Fruit fly (Drosophila melanogaster) whole organism, embryonic: Measurements from ENCODE around the gene CG15814.

Experiments
- CG1024 ChIP-seq: fragments of 200-800 bp; sonication (Bioruptor generic); IDR thresholded peaks from 2 replicates; pipeline ENCODE4 v1.3.6; 2022; ENCODE audit warnings: missing biosample characterization, missing genetic modification characterization
- CG12104 ChIP-seq: fragments of 200-800 bp; sonication (Bioruptor generic); optimal IDR thresholded peaks from 3 replicates; lab custom pipeline; 2016; ENCODE audit warnings: missing biosample characterization, missing genetic modification characterization
- CG12155 ChIP-seq: fragments of 200-800 bp; sonication (Bioruptor generic); optimal IDR thresholded peaks from 3 replicates; lab custom pipeline; 2016; ENCODE audit warnings: missing biosample characterization, missing genetic modification characterization
- CG13296 ChIP-seq: fragments of 200-800 bp; sonication (Bioruptor generic); optimal IDR thresholded peaks from 3 replicates; lab custom pipeline; 2018; ENCODE audit warnings: missing biosample characterization, mild to moderate bottlenecking, missing genetic modification characterization
- CG14667 ChIP-seq: fragments of 200-800 bp; sonication (Bioruptor generic); IDR thresholded peaks from 2 replicates; pipeline ENCODE4 v1.3.6; 2022; ENCODE audit warnings: missing biosample characterization, missing genetic modification characterization
- CG14710 ChIP-seq: fragments of 200-800 bp; sonication (Bioruptor generic); optimal IDR thresholded peaks from 3 replicates; lab custom pipeline; 2019; ENCODE audit warnings: missing biosample characterization, mild to moderate bottlenecking, missing genetic modification characterization, moderate library complexity
- CG14860 ChIP-seq: fragments of 200-800 bp; sonication (Bioruptor generic); IDR thresholded peaks from 3 replicates; pipeline ENCODE4 v1.3.6; 2022; ENCODE audit warnings: missing biosample characterization, missing genetic modification characterization; ENCODE audit not compliant: partially characterized antibody
- CG16779 ChIP-seq: fragments of 200-800 bp; sonication (Bioruptor generic); IDR thresholded peaks from 2 replicates; pipeline ENCODE4 v1.3.6; 2022; ENCODE audit warnings: missing biosample characterization, missing genetic modification characterization
- CG17186 ChIP-seq: fragments of 200-800 bp; sonication (Bioruptor generic); optimal IDR thresholded peaks from 3 replicates; lab custom pipeline; 2017; ENCODE audit warnings: missing biosample characterization, missing genetic modification reagents, missing genetic modification characterization
- CG18476 ChIP-seq: fragments of 200-800 bp; sonication (Bioruptor generic); optimal IDR thresholded peaks from 2 replicates; lab custom pipeline; 2016; ENCODE audit warnings: missing biosample characterization, mild to moderate bottlenecking, missing genetic modification characterization
- CG34376 ChIP-seq: fragments of 200-800 bp; sonication (Bioruptor generic); optimal IDR thresholded peaks from 2 replicates; lab custom pipeline; 2018; ENCODE audit warnings: missing biosample characterization, mild to moderate bottlenecking, missing genetic modification characterization
- CG6254 ChIP-seq: fragments of 200-800 bp; sonication (Bioruptor generic); optimal IDR thresholded peaks from 3 replicates; lab custom pipeline; 2017; ENCODE audit warnings: mild to moderate bottlenecking, missing biosample characterization, missing genetic modification reagents, missing genetic modification characterization
- CG7271 ChIP-seq: fragments of 200-800 bp; sonication (Bioruptor generic); optimal IDR thresholded peaks from 2 replicates; lab custom pipeline; 2018; ENCODE audit warnings: missing biosample characterization, mild to moderate bottlenecking, missing genetic modification characterization, moderate library complexity
- CG7357 ChIP-seq: fragments of 200-800 bp; sonication (Bioruptor generic); IDR thresholded peaks from 3 replicates; pipeline ENCODE4 v1.3.6; 2022; ENCODE audit warnings: missing biosample characterization, missing genetic modification characterization
- CG7963 ChIP-seq: fragments of 200-800 bp; sonication (Bioruptor generic); IDR thresholded peaks from 3 replicates; pipeline ENCODE4 v1.3.6; 2022; ENCODE audit warnings: missing biosample characterization, missing genetic modification characterization; ENCODE audit not compliant: partially characterized antibody
- CG9797 ChIP-seq: fragments of 200-800 bp; sonication (Bioruptor generic); optimal IDR thresholded peaks from 3 replicates; lab custom pipeline; 2018; ENCODE audit warnings: missing biosample characterization, mild to moderate bottlenecking, missing genetic modification characterization
- Dll ChIP-seq: fragments of 200-800 bp; sonication (Bioruptor generic); IDR thresholded peaks from 4 replicates; pipeline ENCODE4 v1.3.6; 2022; ENCODE audit warnings: missing biosample characterization, missing genetic modification characterization; ENCODE audit not compliant: partially characterized antibody
- Ets97D ChIP-seq: fragments of 200-800 bp; sonication (Bioruptor generic); optimal IDR thresholded peaks from 3 replicates; lab custom pipeline; 2016; ENCODE audit warnings: missing biosample characterization, missing genetic modification characterization
- HLH4C ChIP-seq: fragments of 200-800 bp; sonication (Bioruptor generic); IDR thresholded peaks from 3 replicates; pipeline ENCODE4 v1.3.6; 2022; ENCODE audit warnings: missing biosample characterization, missing genetic modification characterization; ENCODE audit not compliant: partially characterized antibody
- HLH54F ChIP-seq: fragments of 200-800 bp; sonication (Bioruptor generic); optimal IDR thresholded peaks from 3 replicates; lab custom pipeline; 2016; ENCODE audit warnings: missing biosample characterization, missing genetic modification characterization
- Hmx ChIP-seq: fragments of 200-800 bp; sonication (Bioruptor generic); optimal IDR thresholded peaks from 2 replicates; lab custom pipeline; 2016; ENCODE audit warnings: missing biosample characterization, missing genetic modification characterization
- Max ChIP-seq: fragments of 200-800 bp; sonication (Bioruptor generic); optimal IDR thresholded peaks from 2 replicates; lab custom pipeline; 2016; ENCODE audit warnings: missing biosample characterization, mild to moderate bottlenecking, missing genetic modification characterization
- Mes4 ChIP-seq: fragments of 200-800 bp; sonication (Bioruptor generic); optimal IDR thresholded peaks from 2 replicates; lab custom pipeline; 2016; ENCODE audit warnings: missing biosample characterization, missing genetic modification characterization
- Stat92E ChIP-seq, 3 experiments: fragments of >200 bp in 2 of 3; fragments of 200-800 bp in 1 of 3; sonication (Bioruptor generic) in 1 of 3; optimal IDR thresholded peaks; 2 replicates each; lab custom pipeline; 2017 to 2019; ENCODE audit warnings: missing biosample characterization in 3 of 3, missing genetic modification characterization in 3 of 3, mild to moderate bottlenecking in 1 of 3, moderate library complexity in 1 of 3
- Taf1 ChIP-seq: fragments of 200-800 bp; sonication (Bioruptor generic); IDR thresholded peaks from 2 replicates; pipeline ENCODE4 v1.3.6; 2022; ENCODE audit warnings: missing biosample characterization, missing genetic modification characterization
- Trl ChIP-seq, 3 experiments: fragments of >200 bp in 2 of 3; fragments of 200-800 bp in 1 of 3; sonication (Bioruptor generic) in 1 of 3; optimal IDR thresholded peaks; 2 replicates in 1 of 3; 3 replicates in 2 of 3; lab custom pipeline; 2016 to 2017; ENCODE audit warnings: missing biosample characterization in 1 of 3, missing genetic modification characterization in 1 of 3
- Xrp1 ChIP-seq: fragments of 200-800 bp; sonication (Bioruptor generic); IDR thresholded peaks from 2 replicates; pipeline ENCODE4 v1.3.6; 2022; ENCODE audit warnings: missing biosample characterization, missing genetic modification characterization
- ap ChIP-seq: fragments of 200-800 bp; sonication (Bioruptor generic); IDR thresholded peaks from 2 replicates; pipeline ENCODE4 v1.3.6; 2022; ENCODE audit warnings: missing biosample characterization, missing genetic modification characterization
- chinmo ChIP-seq: fragments of 200-800 bp; sonication (Bioruptor generic); IDR thresholded peaks from 4 replicates; pipeline ENCODE4 v1.3.6; 2022; ENCODE audit warnings: missing biosample characterization, missing genetic modification characterization; ENCODE audit not compliant: partially characterized antibody
- ci ChIP-seq: fragments of 200-800 bp; sonication (Bioruptor generic); IDR thresholded peaks from 3 replicates; pipeline ENCODE4 v1.3.6; 2022; ENCODE audit warnings: missing biosample characterization, missing genetic modification characterization
- danr ChIP-seq: fragments of 200-800 bp; sonication (Bioruptor generic); IDR thresholded peaks from 2 replicates; pipeline ENCODE4 v1.3.6; 2022; ENCODE audit warnings: missing biosample characterization, missing genetic modification characterization
- dmrt11E ChIP-seq: fragments of 200-800 bp; sonication (Bioruptor generic); optimal IDR thresholded peaks from 3 replicates; lab custom pipeline; 2018; ENCODE audit warnings: missing biosample characterization, mild to moderate bottlenecking, missing genetic modification characterization, moderate library complexity
- ewg ChIP-seq: fragments of 200-800 bp; sonication (Bioruptor generic); optimal IDR thresholded peaks from 3 replicates; lab custom pipeline; 2017; ENCODE audit warnings: mild to moderate bottlenecking, missing biosample characterization, missing genetic modification reagents, missing genetic modification characterization
- eyg ChIP-seq: fragments of 200-800 bp; sonication (Bioruptor generic); optimal IDR thresholded peaks from 3 replicates; lab custom pipeline; 2016; ENCODE audit warnings: missing biosample characterization, missing genetic modification characterization
- insv ChIP-seq, 2 experiments: fragments of 200-800 bp; sonication (Bioruptor generic); optimal IDR thresholded peaks; 3 replicates each; lab custom pipeline; 2016 to 2018; ENCODE audit warnings: missing biosample characterization in 2 of 2, missing genetic modification characterization in 2 of 2
- inv ChIP-seq: fragments of 200-800 bp; sonication (Bioruptor generic); IDR thresholded peaks from 2 replicates; pipeline ENCODE4 v1.3.6; 2022; ENCODE audit warnings: missing biosample characterization, missing genetic modification characterization; ENCODE audit not compliant: partially characterized antibody
- ken ChIP-seq: fragments of 200-800 bp; sonication (Bioruptor generic); IDR thresholded peaks from 3 replicates; pipeline ENCODE4 v1.3.6; 2022; ENCODE audit warnings: missing biosample characterization, missing genetic modification characterization
- lilli ChIP-seq: fragments of 200-800 bp; sonication (Bioruptor generic); optimal IDR thresholded peaks from 3 replicates; lab custom pipeline; 2016; ENCODE audit warnings: missing biosample characterization, missing genetic modification characterization
- lmd ChIP-seq: fragments of 200-800 bp; sonication (Bioruptor generic); IDR thresholded peaks from 2 replicates; pipeline ENCODE4 v1.3.6; 2022; ENCODE audit warnings: missing biosample characterization, missing genetic modification characterization
- lola ChIP-seq, 3 experiments: fragments of >200 bp in 2 of 3; fragments of 200-800 bp in 1 of 3; sonication (Bioruptor generic) in 1 of 3; optimal IDR thresholded peaks; 2 replicates each; lab custom pipeline; 2017 to 2019; ENCODE audit warnings: missing biosample characterization in 3 of 3, missing genetic modification characterization in 3 of 3, mild to moderate bottlenecking in 1 of 3, moderate library complexity in 1 of 3
- nom ChIP-seq: fragments of 200-800 bp; sonication (Bioruptor generic); optimal IDR thresholded peaks from 2 replicates; lab custom pipeline; 2017; ENCODE audit warnings: missing biosample characterization, missing genetic modification characterization, mild to moderate bottlenecking, moderate library complexity, missing genetic modification reagents
- pan ChIP-seq, 4 experiments: fragments of >200 bp in 3 of 4; fragments of 200-800 bp in 1 of 4; sonication (Bioruptor generic) in 1 of 4; optimal IDR thresholded peaks in 3 of 4; IDR thresholded peaks in 1 of 4; 2 replicates each; pipeline versions ENCODE4 v1.3.6 to Lab custom; 2017 to 2022; ENCODE audit warnings: missing biosample characterization in 2 of 4, missing genetic modification characterization in 2 of 4, mixed read lengths in 1 of 4
- pnt ChIP-seq: fragments of 200-800 bp; sonication (Bioruptor generic); optimal IDR thresholded peaks from 3 replicates; lab custom pipeline; 2016; ENCODE audit warnings: missing biosample characterization, missing genetic modification characterization
- pros ChIP-seq: fragments of 200-800 bp; sonication (Bioruptor generic); optimal IDR thresholded peaks from 3 replicates; lab custom pipeline; 2019; ENCODE audit warnings: missing biosample characterization, mild to moderate bottlenecking, missing genetic modification characterization, moderate library complexity
- schlank ChIP-seq: fragments of 200-800 bp; sonication (Bioruptor generic); optimal IDR thresholded peaks from 2 replicates; lab custom pipeline; 2018; ENCODE audit warnings: missing biosample characterization, mild to moderate bottlenecking, missing genetic modification characterization
- sob ChIP-seq: fragments of 200-800 bp; sonication (Bioruptor generic); IDR thresholded peaks from 2 replicates; pipeline ENCODE4 v1.3.6; 2022; ENCODE audit warnings: missing biosample characterization, missing genetic modification characterization
- tgo ChIP-seq: fragments of 200-800 bp; sonication (Bioruptor generic); IDR thresholded peaks from 3 replicates; pipeline ENCODE4 v1.3.6; 2022; ENCODE audit warnings: missing biosample characterization, missing genetic modification characterization
- unc-4 ChIP-seq: fragments of 200-800 bp; sonication (Bioruptor generic); IDR thresholded peaks from 2 replicates; pipeline ENCODE4 v1.3.6; 2022; ENCODE audit warnings: missing biosample characterization, missing genetic modification characterization; ENCODE audit not compliant: partially characterized antibody
- zfh2 ChIP-seq: fragments of 200-800 bp; sonication (Bioruptor generic); optimal IDR thresholded peaks from 2 replicates; lab custom pipeline; 2016; ENCODE audit warnings: missing biosample characterization, missing genetic modification characterization

CG15814 gene

dm6 chrX:17850179-17850578, at the start of gene CG15814, which contains the start of gene Spt7 (continued):
- TF ChIP-seq Taf1 (GFP tag; lab: Robert Waterston, UW) = no peak
- no peak for TF ChIP-seq CG12155 (GFP tag; lab: Kevin White, UChicago)
- peak; percentile 26; the same call in 1 of the 3 replicates for TF ChIP-seq ci
- peak; percentile 94 for TF ChIP-seq chinmo (GFP tag; lab: Robert Waterston, UW)
- TF ChIP-seq CG7271 (tag; lab: Kevin White, UChicago) = no peak
- TF ChIP-seq sob = peak; percentile 54
- peak; percentile 85 for TF ChIP-seq HLH4C (GFP tag; lab: Robert Waterston, UW)
- TF ChIP-seq ewg (GFP tag; lab: Kevin White, UChicago) = peak; percentile 26
- TF ChIP-seq CG9797 (GFP tag; lab: Kevin White, UChicago) = peak; percentile 54
- TF ChIP-seq nom (GFP tag; lab: Kevin White, UChicago) = no peak
- TF ChIP-seq Trl (optimal IDR thresholded peaks at IDR 0.05; lab: Kevin White, UChicago) = no peak
- peak; percentile 51 for TF ChIP-seq Trl (GFP tag; optimal IDR thresholded peaks at IDR 0.05; lab: Kevin White, UChicago)
- peak; percentile 73 for TF ChIP-seq CG34376 (GFP tag; lab: Kevin White, UChicago)
- TF ChIP-seq dmrt11E = peak; percentile 11
- no peak for TF ChIP-seq pros
- TF ChIP-seq pnt (GFP tag; lab: Kevin White, UChicago) = peak; percentile 46
- TF ChIP-seq lola (GFP tag; optimal IDR thresholded peaks at IDR 0.05; lab: Kevin White, UChicago) = no peak
- no peak for TF ChIP-seq CG12104 (GFP tag; lab: Kevin White, UChicago)
- 0 out of 2 replicates have a peak, but pooled peaks have one; percentile 5 for TF ChIP-seq lmd (GFP tag; lab: Robert Waterston, UW)
- no peak for TF ChIP-seq CG16779
- TF ChIP-seq danr (GFP tag; lab: Robert Waterston, UW) = no peak
- no peak for TF ChIP-seq ken (GFP tag; lab: Robert Waterston, UW)
- no peak for TF ChIP-seq tgo (GFP tag; lab: Robert Waterston, UW)
- TF ChIP-seq Xrp1 (GFP tag; lab: Robert Waterston, UW) = 0 out of 2 replicates have a peak, but pooled peaks have one; percentile 24
- peak; percentile 9 for TF ChIP-seq zfh2
- TF ChIP-seq Hmx = no peak
- peak; percentile 48 for TF ChIP-seq CG13296
- peak; percentile 81 for TF ChIP-seq CG7963 (GFP tag; lab: Robert Waterston, UW)
- TF ChIP-seq Max (GFP tag; lab: Kevin White, UChicago) = no peak
- TF ChIP-seq schlank (tag; lab: Kevin White, UChicago) = peak; percentile 37
- TF ChIP-seq CG14710 (tag; lab: Kevin White, UChicago) = peak; percentile 70
- TF ChIP-seq Dll (GFP tag; lab: Robert Waterston, UW) = peak; percentile 82
- peak; percentile 21 for TF ChIP-seq HLH54F
- TF ChIP-seq CG17186 = peak; percentile 83
- TF ChIP-seq eyg (GFP tag; lab: Kevin White, UChicago) = peak; percentile 51
- no peak for TF ChIP-seq ap
- peak in 1 of 2 experiments; percentile 55 for TF ChIP-seq insv (GFP tag; optimal IDR thresholded peaks at IDR 0.05; lab: Kevin White, UChicago)
- peak; percentile 87 for TF ChIP-seq unc-4 (GFP tag; lab: Robert Waterston, UW)
- no peak for TF ChIP-seq Mes4
- TF ChIP-seq Ets97D (GFP tag; lab: Kevin White, UChicago) = peak; percentile 47
- no peak for TF ChIP-seq pan (optimal IDR thresholded peaks at IDR 0.05; lab: Kevin White, UChicago)
- peak in 1 of 2 experiments; percentile 8 for TF ChIP-seq pan (GFP tag; optimal IDR thresholded peaks at IDR 0.05 in 1 of 2, IDR thresholded peaks at IDR 0.05 in 1 of 2)
- no peak for TF ChIP-seq CG7357 (GFP tag; lab: Robert Waterston, UW)
- TF ChIP-seq CG18476 (GFP tag; lab: Kevin White, UChicago) = no peak
- TF ChIP-seq CG14667 (GFP tag; lab: Robert Waterston, UW) = no peak
- no peak for TF ChIP-seq CG6254
- no peak for TF ChIP-seq CG1024
- TF ChIP-seq CG14860 = peak; percentile 77
- TF ChIP-seq lilli = peak; percentile 16
- TF ChIP-seq Stat92E (GFP tag; optimal IDR thresholded peaks at IDR 0.05; lab: Kevin White, UChicago) = no peak
- peak; percentile 81 for TF ChIP-seq inv (GFP tag; lab: Robert Waterston, UW)
